Worm (Caenorhabditis elegans): ENCODE measurements around the gene K09F6.13.

- no peak for TF ChIP-seq him-1 (tag; optimal IDR thresholded peaks at IDR 0.05)
- no peak for TF ChIP-seq W03F9.2 (tag; optimal IDR thresholded peaks at IDR 0.05)
- TF ChIP-seq dao-5 (tag; optimal IDR thresholded peaks at IDR 0.05), result no peak
Observed at ce11 chrII:2292027-2292426, 3.1 kb downstream of the K09F6.13 start, which contains the start of gene K09F6.7.

Measured in whole organism, L4/young adult.